Worm (Caenorhabditis elegans) whole organism, L4 larva: ENCODE results near the gene R74.7.

Experiments
- ceh-44 ChIP-seq: fragments of 200-800 bp; sonication (Bioruptor generic); IDR thresholded peaks from 2 replicates; pipeline ENCODE4 v1.3.6; 2022; ENCODE audit warnings: missing genetic modification reagents, missing genetic modification characterization, missing compliant biosample characterization
- daf-12 ChIP-seq: fragments of 150-350 bp; optimal IDR thresholded peaks from 2 replicates; lab custom pipeline; 2014; ENCODE audit warnings: missing biosample characterization, missing genetic modification reagents, missing genetic modification characterization
- dmd-6 ChIP-seq: fragments of 200-800 bp; sonication (Bioruptor generic); IDR thresholded peaks from 2 replicates; pipeline ENCODE4 v1.3.6; 2022; ENCODE audit warnings: missing genetic modification reagents, missing genetic modification characterization, missing compliant biosample characterization
- nhr-237 ChIP-seq: sonication (generic microtip); optimal IDR thresholded peaks from 2 replicates; lab custom pipeline; 2017; ENCODE audit warnings: missing biosample characterization, missing genetic modification characterization
- nhr-25 ChIP-seq: sonication (generic microtip); optimal IDR thresholded peaks from 2 replicates; lab custom pipeline; 2017; ENCODE audit warnings: missing genetic modification characterization, mild to moderate bottlenecking, missing compliant biosample characterization, antibody characterized with exemption, moderate library complexity, borderline replicate concordance; ENCODE audit not compliant: insufficient read depth
- nhr-28 ChIP-seq: fragments of 150-350 bp; optimal IDR thresholded peaks from 2 replicates; lab custom pipeline; 2014; ENCODE audit warnings: missing biosample characterization, missing genetic modification characterization
- sdz-12 ChIP-seq: fragments of 200-800 bp; sonication (Bioruptor generic); optimal IDR thresholded peaks from 2 replicates; lab custom pipeline; 2018; ENCODE audit warnings: mild to moderate bottlenecking, missing genetic modification characterization, missing compliant biosample characterization
- unc-39 ChIP-seq: sonication (generic microtip); optimal IDR thresholded peaks from 2 replicates; lab custom pipeline; 2017; ENCODE audit warnings: missing biosample characterization, missing genetic modification characterization
- unc-62 ChIP-seq, 3 experiments: fragments of 150-350 bp in 1 of 3; sonication (generic microtip); optimal IDR thresholded peaks in 2 of 3; peaks in 1 of 3; 1 replicate in 1 of 3; 2 replicates in 2 of 3; lab custom pipeline; 2014 to 2017; ENCODE audit warnings: missing biosample characterization in 3 of 3, missing genetic modification characterization in 3 of 3, missing genetic modification reagents in 3 of 3, missing genotype in 1 of 3
- ztf-11 ChIP-seq: fragments of 150-350 bp; optimal IDR thresholded peaks from 2 replicates; lab custom pipeline; 2014; ENCODE audit warnings: missing biosample characterization, missing genetic modification characterization

DNA sequence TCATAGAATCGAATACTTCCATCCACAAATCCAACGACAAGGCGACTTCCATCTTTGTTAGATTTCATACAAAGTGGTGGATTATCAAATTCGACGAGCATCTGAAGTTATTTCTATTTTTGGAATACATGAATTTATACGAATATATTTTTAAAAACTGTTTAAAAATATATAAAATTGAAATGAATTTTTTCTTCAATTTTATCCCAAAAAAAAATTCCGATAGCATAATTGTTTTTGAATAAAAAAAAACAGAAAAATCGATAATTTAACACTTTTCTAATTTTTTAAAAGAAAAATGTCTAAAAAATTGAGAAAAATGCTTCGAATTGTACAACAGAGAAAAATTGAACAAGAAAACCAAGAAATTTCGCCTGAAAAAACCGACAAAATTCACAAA is 43.3 kb downstream of the R74.7 start, which contains the start of gene Y44F5A.1:
- no peak for TF ChIP-seq ceh-44 (GFP tag; lab: Robert Waterston, UW)
- no peak for TF ChIP-seq dmd-6 (GFP tag; lab: Robert Waterston, UW)
- no peak for TF ChIP-seq sdz-12 (GFP tag; lab: Kevin White, UChicago)
- no peak for TF ChIP-seq daf-12
- TF ChIP-seq ztf-11 (tag; lab: Kevin White, UChicago), result no peak
- no peak for TF ChIP-seq unc-39 (tag; lab: Kevin White, UChicago)
- no peak for TF ChIP-seq unc-62 (GFP tag; optimal IDR thresholded peaks at IDR 0.05 in 1 of 2; lab: Kevin White, UChicago)
- no peak for TF ChIP-seq unc-62 (tag; optimal IDR thresholded peaks at IDR 0.05; lab: Kevin White, UChicago)
- TF ChIP-seq nhr-237 (tag; lab: Kevin White, UChicago), result no peak
- TF ChIP-seq nhr-25 (tag; lab: Kevin White, UChicago), result no peak
- TF ChIP-seq nhr-28 (tag; lab: Kevin White, UChicago), result no peak
